Fruit fly (Drosophila melanogaster): ENCODE data around the gene CG8236.

DNA sequence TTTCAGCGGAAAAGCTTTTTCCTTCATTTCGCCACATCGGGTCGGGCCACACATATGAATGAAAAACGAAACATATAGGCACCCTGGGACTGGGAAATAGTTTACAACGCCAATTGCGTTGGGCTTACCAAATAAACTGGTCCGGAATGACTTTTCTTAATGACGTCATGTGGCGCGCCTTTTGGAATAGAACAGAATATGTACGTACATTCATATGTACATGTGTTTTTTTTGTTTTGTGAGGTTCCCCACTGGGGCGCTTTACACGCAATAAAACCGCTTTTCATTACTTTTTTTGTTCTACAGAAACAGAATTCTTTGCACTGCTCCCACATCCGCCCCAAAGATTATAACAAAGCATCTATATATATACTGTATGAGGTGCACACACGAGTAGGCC lies 29.1 kb downstream of the CG8236 start:
- TF ChIP-seq usp (GFP tag; optimal IDR thresholded peaks at IDR 0.05) (no peak), Dll (optimal IDR thresholded peaks at IDR 0.05) (no peak), psq (optimal IDR thresholded peaks at IDR 0.05) (no peak), CG8478 (optimal IDR thresholded peaks at IDR 0.05) (no peak), EcR (GFP tag; optimal IDR thresholded peaks at IDR 0.05) (no peak)
